Worm (Caenorhabditis elegans) whole organism, L4 larva: ENCODE results near the gene metl-18.

Experiments used
- R02D3.7 ChIP-seq: fragments of 150-350 bp; sonication (generic microtip); optimal IDR thresholded peaks from 3 replicates; lab custom pipeline; 2014; ENCODE audit warnings: missing biosample characterization, missing genetic modification characterization
- aly-2 ChIP-seq: sonication (generic microtip); optimal IDR thresholded peaks from 2 replicates; lab custom pipeline; 2018; ENCODE audit warnings: missing biosample characterization, missing genetic modification characterization
- lim-7 ChIP-seq: fragments of 200-800 bp; sonication (Bioruptor generic); IDR thresholded peaks from 2 replicates; pipeline ENCODE4 v1.3.6; 2022; ENCODE audit warnings: missing genetic modification characterization, missing compliant biosample characterization
- nhr-10 ChIP-seq: fragments of 150-350 bp; optimal IDR thresholded peaks from 2 replicates; lab custom pipeline; 2014; ENCODE audit warnings: missing biosample characterization, missing genetic modification characterization
- nhr-76 ChIP-seq: fragments of 150-350 bp; optimal IDR thresholded peaks from 2 replicates; lab custom pipeline; 2014; ENCODE audit warnings: missing biosample characterization, missing genetic modification characterization
- spr-1 ChIP-seq: sonication (generic microtip); optimal IDR thresholded peaks from 2 replicates; lab custom pipeline; 2016; ENCODE audit warnings: mild to moderate bottlenecking, missing genetic modification characterization, missing compliant biosample characterization
- unc-62 ChIP-seq, 3 experiments: fragments of 150-350 bp in 1 of 3; sonication (generic microtip); optimal IDR thresholded peaks in 2 of 3; peaks in 1 of 3; 1 replicate in 1 of 3; 2 replicates in 2 of 3; lab custom pipeline; 2014 to 2017; ENCODE audit warnings: missing biosample characterization in 3 of 3, missing genetic modification characterization in 3 of 3, missing genetic modification reagents in 3 of 3, missing genotype in 1 of 3

DNA sequence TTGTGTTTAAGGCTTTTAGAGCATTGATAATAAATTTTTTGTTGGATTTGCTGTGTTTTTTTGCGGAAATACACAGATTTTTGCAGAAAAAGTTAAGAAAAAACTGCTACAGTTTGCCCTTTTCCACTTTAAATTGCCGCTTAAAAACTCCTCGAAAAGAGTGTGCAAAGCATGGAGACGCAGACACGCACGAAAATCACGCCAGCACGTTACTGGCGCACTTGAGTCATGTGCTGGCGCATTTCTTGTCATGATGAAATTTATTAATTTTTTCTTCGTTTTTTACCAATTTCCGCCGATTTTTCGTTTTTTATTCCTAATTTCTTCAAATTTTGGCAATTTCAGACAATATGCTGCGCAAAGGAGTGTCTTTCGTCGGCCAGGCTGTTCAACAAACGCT lies 34.5 kb downstream of the metl-18 start, which contains the start of gene C34C12.8:
- TF ChIP-seq nhr-76 (tag; lab: Kevin White, UChicago) (peak; percentile 34), unc-62 (GFP tag; optimal IDR thresholded peaks at IDR 0.05 in 1 of 2; lab: Kevin White, UChicago) (peak in 1 of 2 experiments; percentile 98), unc-62 (tag; optimal IDR thresholded peaks at IDR 0.05; lab: Kevin White, UChicago) (no peak), spr-1 (tag; lab: Kevin White, UChicago) (peak; percentile 81), nhr-10 (no peak), R02D3.7 (tag; lab: Kevin White, UChicago) (no peak), aly-2 (tag; lab: Kevin White, UChicago) (no peak), lim-7 (GFP tag; lab: Robert Waterston, UW) (no peak)
